Worm (Caenorhabditis elegans): ENCODE data around the gene sru-48.

DNA sequence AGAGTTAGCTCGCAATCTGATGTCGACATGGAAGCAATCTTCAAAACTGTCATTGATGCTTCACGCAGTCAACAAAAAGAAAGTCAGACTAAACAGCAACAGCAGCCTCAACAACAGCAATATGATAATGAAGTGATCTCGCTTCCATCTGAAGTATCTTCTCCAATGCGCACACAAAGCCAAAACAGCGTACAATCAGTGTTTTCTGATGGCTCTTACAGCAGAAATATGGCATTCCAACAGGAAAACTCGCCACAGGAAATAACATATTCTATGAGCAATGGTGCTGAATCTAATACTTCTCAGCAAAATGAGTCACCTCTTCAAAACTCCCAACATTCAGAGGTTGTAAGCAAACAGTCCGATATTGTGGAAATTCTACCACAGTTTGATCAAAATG is 22.9 kb downstream of the sru-48 start:
- TF ChIP-seq die-1 (tag; optimal IDR thresholded peaks at IDR 0.05): no peak
- no peak for TF ChIP-seq B0019.2 (GFP tag; conservative IDR thresholded peaks at IDR 0.05)
- TF ChIP-seq atf-7 (tag; optimal IDR thresholded peaks at IDR 0.05): no peak
- no peak for TF ChIP-seq pha-4 (tag; optimal IDR thresholded peaks at IDR 0.05)
- no peak for TF ChIP-seq hmg-20 (GFP tag; IDR thresholded peaks at IDR 0.05)
- TF ChIP-seq zfh-2 (GFP tag; conservative IDR thresholded peaks at IDR 0.05): no peak
- TF ChIP-seq hlh-26 (GFP tag; conservative IDR thresholded peaks at IDR 0.05): no peak
- no peak for TF ChIP-seq unc-130 (GFP tag; optimal IDR thresholded peaks at IDR 0.05)
- no peak for TF ChIP-seq dpff-1 (tag; optimal IDR thresholded peaks at IDR 0.05)
- TF ChIP-seq nfya-2 (GFP tag; IDR thresholded peaks at IDR 0.05): no peak
- no peak for TF ChIP-seq efl-1 (GFP tag; optimal IDR thresholded peaks at IDR 0.05)

Measured in whole organism, young adult.